Worm (Caenorhabditis elegans): ENCODE measurements around the gene Y57A10A.4.

ce11 chrII:12202281-12202680, 50.5 kb downstream of the Y57A10A.4 start, which contains the start of gene trpp-5:
- no peak for TF ChIP-seq ets-7 (tag; optimal IDR thresholded peaks at IDR 0.05)
- TF ChIP-seq flt-1 (GFP tag; IDR thresholded peaks at IDR 0.05), result no peak
- TF ChIP-seq hnd-1 (tag; optimal IDR thresholded peaks at IDR 0.05), result no peak
- TF ChIP-seq sea-1 (GFP tag; conservative IDR thresholded peaks at IDR 0.05), result no peak
- no peak for TF ChIP-seq tra-4 (tag; optimal IDR thresholded peaks at IDR 0.05)
- TF ChIP-seq aly-1 (tag; optimal IDR thresholded peaks at IDR 0.05), result no peak
- TF ChIP-seq tbx-37 (GFP tag; conservative IDR thresholded peaks at IDR 0.05), result no peak

Measured in whole organism, early embryonic.